Fruit fly (Drosophila melanogaster) whole organism, embryonic: ENCODE results near the gene CG10481.

Experiments
- ATbp ChIP-seq: fragments of 200-800 bp; sonication (Bioruptor generic); optimal IDR thresholded peaks from 2 replicates; lab custom pipeline; 2017; ENCODE audit warnings: missing biosample characterization, mild to moderate bottlenecking, missing genetic modification characterization, missing genetic modification reagents
- Aef1 ChIP-seq: fragments of 200-800 bp; sonication (Bioruptor generic); IDR thresholded peaks from 3 replicates; pipeline ENCODE4 v1.3.6; 2022; ENCODE audit warnings: missing biosample characterization, missing genetic modification characterization
- CG10321 ChIP-seq: fragments of 200-800 bp; sonication (Bioruptor generic); IDR thresholded peaks from 2 replicates; pipeline ENCODE4 v1.3.6; 2022; ENCODE audit warnings: missing biosample characterization, missing genetic modification characterization
- CG10431 ChIP-seq: fragments of 200-800 bp; sonication (Bioruptor generic); optimal IDR thresholded peaks from 3 replicates; lab custom pipeline; 2018; ENCODE audit warnings: missing biosample characterization, mild to moderate bottlenecking, missing genetic modification characterization
- CG11085 ChIP-seq: fragments of 200-800 bp; sonication (Bioruptor generic); IDR thresholded peaks from 2 replicates; pipeline ENCODE4 v1.3.6; 2022; ENCODE audit warnings: missing biosample characterization, missing genetic modification characterization
- CG12299 ChIP-seq: fragments of 200-800 bp; sonication (Bioruptor generic); optimal IDR thresholded peaks from 2 replicates; lab custom pipeline; 2018; ENCODE audit warnings: missing biosample characterization, mild to moderate bottlenecking, missing genetic modification characterization
- CG13296 ChIP-seq: fragments of 200-800 bp; sonication (Bioruptor generic); optimal IDR thresholded peaks from 3 replicates; lab custom pipeline; 2018; ENCODE audit warnings: missing biosample characterization, mild to moderate bottlenecking, missing genetic modification characterization
- CG16863 ChIP-seq: fragments of 200-800 bp; sonication (Bioruptor generic); optimal IDR thresholded peaks from 3 replicates; lab custom pipeline; 2016; ENCODE audit warnings: missing biosample characterization, missing genetic modification characterization
- CG17328 ChIP-seq: fragments of 200-800 bp; sonication (Bioruptor generic); IDR thresholded peaks from 2 replicates; pipeline ENCODE4 v1.3.6; 2022; ENCODE audit warnings: missing biosample characterization, missing genetic modification characterization
- CG1832 ChIP-seq: fragments of 200-800 bp; sonication (Bioruptor generic); optimal IDR thresholded peaks from 2 replicates; lab custom pipeline; 2017; ENCODE audit warnings: missing biosample characterization, mild to moderate bottlenecking, missing genetic modification characterization, inconsistent platforms
- CG2116 ChIP-seq: fragments of 200-800 bp; sonication (Bioruptor generic); optimal IDR thresholded peaks from 3 replicates; lab custom pipeline; 2018; ENCODE audit warnings: missing biosample characterization, mild to moderate bottlenecking, missing genetic modification characterization
- CG2199 ChIP-seq: fragments of 200-800 bp; sonication (Bioruptor generic); IDR thresholded peaks from 3 replicates; pipeline ENCODE4 v1.3.6; 2022; ENCODE audit warnings: missing biosample characterization, missing genetic modification characterization
- CG2678 ChIP-seq: fragments of 200-800 bp; sonication (Bioruptor generic); optimal IDR thresholded peaks from 3 replicates; lab custom pipeline; 2019; ENCODE audit warnings: missing biosample characterization, mild to moderate bottlenecking, missing genetic modification characterization, moderate library complexity
- CG3163 ChIP-seq: fragments of 200-800 bp; sonication (Bioruptor generic); optimal IDR thresholded peaks from 3 replicates; lab custom pipeline; 2016; ENCODE audit warnings: missing biosample characterization, missing genetic modification characterization
- CG5245 ChIP-seq: fragments of 200-800 bp; sonication (Bioruptor generic); optimal IDR thresholded peaks from 3 replicates; lab custom pipeline; 2016; ENCODE audit warnings: missing biosample characterization, missing genetic modification characterization
- CG7271 ChIP-seq: fragments of 200-800 bp; sonication (Bioruptor generic); optimal IDR thresholded peaks from 2 replicates; lab custom pipeline; 2018; ENCODE audit warnings: missing biosample characterization, mild to moderate bottlenecking, missing genetic modification characterization, moderate library complexity
- CG9727 ChIP-seq: fragments of 200-800 bp; sonication (Bioruptor generic); optimal IDR thresholded peaks from 3 replicates; lab custom pipeline; 2017; ENCODE audit warnings: missing biosample characterization, mild to moderate bottlenecking, missing genetic modification characterization
- CTCF ChIP-seq: fragments of 200-800 bp; sonication (Bioruptor generic); optimal IDR thresholded peaks from 2 replicates; lab custom pipeline; 2017; ENCODE audit warnings: missing biosample characterization, mild to moderate bottlenecking, missing genetic modification characterization, moderate library complexity
- CrebB ChIP-seq: fragments of 200-800 bp; sonication (Bioruptor generic); optimal IDR thresholded peaks from 3 replicates; lab custom pipeline; 2018; ENCODE audit warnings: missing biosample characterization, mild to moderate bottlenecking, missing genetic modification characterization
- Dll ChIP-seq: fragments of 200-800 bp; sonication (Bioruptor generic); IDR thresholded peaks from 4 replicates; pipeline ENCODE4 v1.3.6; 2022; ENCODE audit warnings: missing biosample characterization, missing genetic modification characterization; ENCODE audit not compliant: partially characterized antibody
- Dref ChIP-seq: fragments of 200-800 bp; sonication (Bioruptor generic); IDR thresholded peaks from 2 replicates; pipeline ENCODE4 v1.3.6; 2022; ENCODE audit warnings: missing biosample characterization, missing genetic modification characterization
- GATAe ChIP-seq: fragments of 200-800 bp; sonication (Bioruptor generic); conservative IDR thresholded peaks from 2 replicates; pipeline ENCODE4 v1.3.6; 2022; ENCODE audit warnings: missing biosample characterization, missing genetic modification characterization
- Hr39 ChIP-seq: fragments of >200 bp; optimal IDR thresholded peaks from 2 replicates; lab custom pipeline; 2017
- Lim3 ChIP-seq: fragments of 200-800 bp; sonication (Bioruptor generic); IDR thresholded peaks from 2 replicates; pipeline ENCODE4 v1.3.6; 2022; ENCODE audit warnings: missing biosample characterization, missing genetic modification characterization
- MBD-R2 ChIP-seq: fragments of 200-800 bp; sonication (Bioruptor generic); IDR thresholded peaks from 2 replicates; pipeline ENCODE4 v1.3.6; 2022; ENCODE audit warnings: missing biosample characterization, missing genetic modification characterization
- TFAM ChIP-seq: fragments of 200-800 bp; sonication (Bioruptor generic); optimal IDR thresholded peaks from 2 replicates; lab custom pipeline; 2017; ENCODE audit warnings: missing biosample characterization, missing genetic modification characterization, inconsistent platforms
- Usf ChIP-seq: fragments of 200-800 bp; sonication (Bioruptor generic); optimal IDR thresholded peaks from 2 replicates; lab custom pipeline; 2017; ENCODE audit warnings: missing genotype, missing biosample characterization, missing genetic modification characterization
- Xrp1 ChIP-seq: fragments of 200-800 bp; sonication (Bioruptor generic); IDR thresholded peaks from 2 replicates; pipeline ENCODE4 v1.3.6; 2022; ENCODE audit warnings: missing biosample characterization, missing genetic modification characterization
- ara ChIP-seq: fragments of 200-800 bp; sonication (Bioruptor generic); IDR thresholded peaks from 2 replicates; pipeline ENCODE4 v1.3.6; 2022; ENCODE audit warnings: missing biosample characterization, missing genetic modification characterization
- bbx ChIP-seq: fragments of 200-800 bp; sonication (Bioruptor generic); IDR thresholded peaks from 2 replicates; pipeline ENCODE4 v1.3.6; 2022; ENCODE audit warnings: missing biosample characterization, missing genetic modification characterization; ENCODE audit not compliant: partially characterized antibody
- dm ChIP-seq: fragments of 200-800 bp; sonication (Bioruptor generic); optimal IDR thresholded peaks from 3 replicates; lab custom pipeline; 2016; ENCODE audit warnings: missing biosample characterization, missing genetic modification characterization
- dmrt99B ChIP-seq: fragments of 200-800 bp; sonication (Bioruptor generic); optimal IDR thresholded peaks from 2 replicates; lab custom pipeline; 2018; ENCODE audit warnings: missing biosample characterization, mild to moderate bottlenecking, missing genetic modification characterization, moderate library complexity
- dpn ChIP-seq, 2 experiments: fragments of 200-800 bp; sonication (Bioruptor generic); optimal IDR thresholded peaks; 3 replicates each; lab custom pipeline; 2016; ENCODE audit warnings: missing biosample characterization in 2 of 2, missing genetic modification characterization in 2 of 2
- ems ChIP-seq: fragments of 200-800 bp; sonication (Bioruptor generic); optimal IDR thresholded peaks from 3 replicates; lab custom pipeline; 2016; ENCODE audit warnings: missing biosample characterization, missing genetic modification characterization
- fd96Cb ChIP-seq: fragments of 200-800 bp; sonication (Bioruptor generic); optimal IDR thresholded peaks from 2 replicates; lab custom pipeline; 2018; ENCODE audit warnings: missing biosample characterization, mild to moderate bottlenecking, missing genetic modification characterization, moderate library complexity
- jing ChIP-seq: fragments of 200-800 bp; sonication (Bioruptor generic); optimal IDR thresholded peaks from 2 replicates; lab custom pipeline; 2018; ENCODE audit warnings: missing biosample characterization, mild to moderate bottlenecking, missing genetic modification characterization
- kay ChIP-seq: fragments of 200-800 bp; sonication (Bioruptor generic); optimal IDR thresholded peaks from 2 replicates; lab custom pipeline; 2016; ENCODE audit warnings: missing biosample characterization, missing genetic modification characterization
- knrl ChIP-seq: fragments of 200-800 bp; sonication (Bioruptor generic); IDR thresholded peaks from 3 replicates; pipeline ENCODE4 v1.3.6; 2022; ENCODE audit warnings: missing biosample characterization, missing genetic modification characterization; ENCODE audit not compliant: partially characterized antibody
- lola ChIP-seq, 3 experiments: fragments of >200 bp in 2 of 3; fragments of 200-800 bp in 1 of 3; sonication (Bioruptor generic) in 1 of 3; optimal IDR thresholded peaks; 2 replicates each; lab custom pipeline; 2017 to 2019; ENCODE audit warnings: missing biosample characterization in 3 of 3, missing genetic modification characterization in 3 of 3, mild to moderate bottlenecking in 1 of 3, moderate library complexity in 1 of 3
- luna ChIP-seq: fragments of 200-800 bp; sonication (Bioruptor generic); optimal IDR thresholded peaks from 2 replicates; lab custom pipeline; 2016; ENCODE audit warnings: missing biosample characterization, missing genetic modification characterization
- mam ChIP-seq: fragments of 200-800 bp; sonication (Bioruptor generic); optimal IDR thresholded peaks from 3 replicates; lab custom pipeline; 2016; ENCODE audit warnings: missing biosample characterization, missing genetic modification characterization
- pum ChIP-seq: fragments of 200-800 bp; sonication (Bioruptor generic); optimal IDR thresholded peaks from 2 replicates; lab custom pipeline; 2016; ENCODE audit warnings: missing biosample characterization, missing genetic modification characterization
- scrt ChIP-seq: fragments of 200-800 bp; sonication (Bioruptor generic); optimal IDR thresholded peaks from 2 replicates; lab custom pipeline; 2018; ENCODE audit warnings: missing biosample characterization, mild to moderate bottlenecking, missing genetic modification characterization, moderate library complexity
- sens ChIP-seq: fragments of 200-800 bp; sonication (Bioruptor generic); peaks from one replicate; lab custom pipeline; 2016; ENCODE audit warnings: missing biosample characterization, missing genetic modification characterization
- sens-2 ChIP-seq: fragments of 200-800 bp; sonication (Bioruptor generic); IDR thresholded peaks from 2 replicates; pipeline ENCODE4 v1.3.6; 2022; ENCODE audit warnings: missing biosample characterization, missing genetic modification characterization
- seq ChIP-seq: fragments of 200-800 bp; sonication (Bioruptor generic); IDR thresholded peaks from 2 replicates; pipeline ENCODE4 v1.3.6; 2022; ENCODE audit warnings: missing biosample characterization, missing genetic modification characterization
- slbo ChIP-seq: fragments of 200-800 bp; sonication (Bioruptor generic); IDR thresholded peaks from 2 replicates; pipeline ENCODE4 v1.3.6; 2022; ENCODE audit warnings: missing biosample characterization, missing genetic modification characterization
- sr ChIP-seq: fragments of 200-800 bp; sonication (Bioruptor generic); IDR thresholded peaks from 3 replicates; pipeline ENCODE4 v1.3.6; 2022; ENCODE audit warnings: missing biosample characterization, missing genetic modification characterization
- stwl ChIP-seq: fragments of 200-800 bp; sonication (Bioruptor generic); optimal IDR thresholded peaks from 3 replicates; lab custom pipeline; 2018; ENCODE audit warnings: missing biosample characterization, mild to moderate bottlenecking, missing genetic modification characterization, moderate library complexity
- tap ChIP-seq: fragments of 200-800 bp; optimal IDR thresholded peaks from 3 replicates; lab custom pipeline; 2019; ENCODE audit warnings: missing biosample characterization, mild to moderate bottlenecking, missing genetic modification characterization, moderate library complexity
- tin ChIP-seq: fragments of 200-800 bp; sonication (Bioruptor generic); optimal IDR thresholded peaks from 3 replicates; lab custom pipeline; 2016; ENCODE audit warnings: missing biosample characterization, missing genetic modification characterization
- trh ChIP-seq: fragments of 200-800 bp; sonication (Bioruptor generic); optimal IDR thresholded peaks from 2 replicates; lab custom pipeline; 2016; ENCODE audit warnings: missing biosample characterization, missing genetic modification characterization
- vfl ChIP-seq: fragments of 200-800 bp; sonication (Bioruptor generic); optimal IDR thresholded peaks from 2 replicates; lab custom pipeline; 2016; ENCODE audit warnings: missing biosample characterization, missing genetic modification characterization

The CG10481 gene

dm6 chr2L:19930102-19930501, 37.8 kb upstream of the CG10481 start (continued):
- TF ChIP-seq CrebB (tag; lab: Kevin White, UChicago): no peak
- peak; percentile 56 for TF ChIP-seq sens
- TF ChIP-seq GATAe: no peak
- TF ChIP-seq knrl (GFP tag; lab: Robert Waterston, UW): no peak
- no peak for TF ChIP-seq mam (GFP tag; lab: Kevin White, UChicago)
- TF ChIP-seq Aef1 (GFP tag; lab: Robert Waterston, UW): no peak; the same call in 2 of the 3 replicates
- peak; percentile 35 for TF ChIP-seq fd96Cb (tag; lab: Kevin White, UChicago)
- TF ChIP-seq Dref (GFP tag; lab: Robert Waterston, UW): no peak
- peak; percentile 57 for TF ChIP-seq scrt (GFP tag; lab: Kevin White, UChicago)
- TF ChIP-seq CG2199 (GFP tag; lab: Robert Waterston, UW): no peak
- TF ChIP-seq CG9727 (GFP tag; lab: Kevin White, UChicago): peak; percentile 42
- TF ChIP-seq CG17328 (GFP tag; lab: Robert Waterston, UW): 0 out of 2 replicates have a peak, but pooled peaks have one; percentile 16
- no peak for TF ChIP-seq lola (GFP tag; optimal IDR thresholded peaks at IDR 0.05; lab: Kevin White, UChicago)
- TF ChIP-seq ems: no peak
- no peak for TF ChIP-seq Hr39 (lab: Kevin White, UChicago)
- peak; percentile 48; the same call in 1 of the 2 replicates for TF ChIP-seq Xrp1 (GFP tag; lab: Robert Waterston, UW)
- no peak for TF ChIP-seq CG7271 (tag; lab: Kevin White, UChicago)
- TF ChIP-seq CG12299 (tag; lab: Kevin White, UChicago): no peak
- peak; percentile 19 for TF ChIP-seq tin (GFP tag; lab: Kevin White, UChicago)
- TF ChIP-seq ATbp: no peak
- peak; percentile 71 for TF ChIP-seq CG2678 (tag; lab: Kevin White, UChicago)
- no peak for TF ChIP-seq CG5245 (GFP tag; lab: Kevin White, UChicago)
- no peak for TF ChIP-seq sens-2 (GFP tag; lab: Robert Waterston, UW)
- TF ChIP-seq kay: no peak
- TF ChIP-seq sr (GFP tag; lab: Robert Waterston, UW): no peak
- no peak for TF ChIP-seq CG1832 (GFP tag; lab: Kevin White, UChicago)
- no peak for TF ChIP-seq stwl (tag; lab: Kevin White, UChicago)
- peak; percentile 0 for TF ChIP-seq CTCF (GFP tag; lab: Kevin White, UChicago)
- TF ChIP-seq dm: no peak
- no peak for TF ChIP-seq ara (GFP tag; lab: Robert Waterston, UW)
- peak; percentile 53 for TF ChIP-seq slbo (GFP tag; lab: Robert Waterston, UW)
- TF ChIP-seq trh (GFP tag; lab: Kevin White, UChicago): no peak
- no peak for TF ChIP-seq CG3163 (GFP tag; lab: Kevin White, UChicago)
- no peak for TF ChIP-seq seq (GFP tag; lab: Robert Waterston, UW)
- TF ChIP-seq Lim3 (GFP tag; lab: Robert Waterston, UW): no peak
- peak in 1 of 2 experiments; percentile 34 for TF ChIP-seq dpn (GFP tag; optimal IDR thresholded peaks at IDR 0.05; lab: Kevin White, UChicago)
- TF ChIP-seq CG10321 (GFP tag; lab: Robert Waterston, UW): no peak
- TF ChIP-seq CG16863: no peak
- no peak for TF ChIP-seq bbx (GFP tag; lab: Robert Waterston, UW)
- no peak for TF ChIP-seq vfl
- peak; percentile 4 for TF ChIP-seq CG2116 (GFP tag; lab: Kevin White, UChicago)
- TF ChIP-seq Dll: no peak
- TF ChIP-seq Usf (GFP tag; lab: Kevin White, UChicago): no peak
- peak; percentile 42 for TF ChIP-seq CG13296 (GFP tag; lab: Kevin White, UChicago)
- TF ChIP-seq MBD-R2 (GFP tag; lab: Robert Waterston, UW): peak; percentile 13; the same call in 1 of the 2 replicates
- TF ChIP-seq jing (GFP tag; lab: Kevin White, UChicago): no peak
- TF ChIP-seq tap: peak; percentile 28
- TF ChIP-seq luna (GFP tag; lab: Kevin White, UChicago): no peak
- TF ChIP-seq TFAM (GFP tag; lab: Kevin White, UChicago): no peak
- no peak for TF ChIP-seq CG11085 (GFP tag; lab: Robert Waterston, UW)
- peak; percentile 71 for TF ChIP-seq dmrt99B (tag; lab: Kevin White, UChicago)
- no peak for TF ChIP-seq pum (GFP tag; lab: Kevin White, UChicago)
- no peak for TF ChIP-seq CG10431
